Fruit fly (Drosophila melanogaster): Measurements from ENCODE around the gene Jhbp3.

dm6 chr3R:4975874-4976663 is 21.0 kb upstream of the Jhbp3 start:
- TF ChIP-seq CG34406 (GFP tag; optimal IDR thresholded peaks at IDR 0.05) (no peak), OdsH (GFP tag; optimal IDR thresholded peaks at IDR 0.05) (no peak), CG31627 (GFP tag; optimal IDR thresholded peaks at IDR 0.05) (no peak), CG8119 (GFP tag; IDR thresholded peaks at IDR 0.05) (no peak), CG6792 (GFP tag; optimal IDR thresholded peaks at IDR 0.05) (no peak), Lpt (GFP tag; optimal IDR thresholded peaks at IDR 0.05) (no peak), CG4318 (GFP tag; optimal IDR thresholded peaks at IDR 0.05) (no peak), CG10631 (GFP tag; optimal IDR thresholded peaks at IDR 0.05) (no peak), CG6163 (GFP tag; IDR thresholded peaks at IDR 0.05) (no peak)

All from whole organism, prepupa.